Worm (Caenorhabditis elegans) whole organism, L4 larva: ENCODE measurements around the gene rhr-2.

Experiments used
- dmd-9 ChIP-seq: fragments of 200-800 bp; sonication (Bioruptor generic); IDR thresholded peaks from 2 replicates; pipeline ENCODE4 v1.3.6; 2022; ENCODE audit warnings: missing genetic modification reagents, missing genetic modification characterization, missing compliant biosample characterization
- mxl-2 ChIP-seq: fragments of 200-800 bp; sonication (Bioruptor generic); conservative IDR thresholded peaks from 2 replicates; pipeline ENCODE4 v1.3.6; 2022; ENCODE audit warnings: missing genetic modification reagents, missing genetic modification characterization, missing compliant biosample characterization

DNA sequence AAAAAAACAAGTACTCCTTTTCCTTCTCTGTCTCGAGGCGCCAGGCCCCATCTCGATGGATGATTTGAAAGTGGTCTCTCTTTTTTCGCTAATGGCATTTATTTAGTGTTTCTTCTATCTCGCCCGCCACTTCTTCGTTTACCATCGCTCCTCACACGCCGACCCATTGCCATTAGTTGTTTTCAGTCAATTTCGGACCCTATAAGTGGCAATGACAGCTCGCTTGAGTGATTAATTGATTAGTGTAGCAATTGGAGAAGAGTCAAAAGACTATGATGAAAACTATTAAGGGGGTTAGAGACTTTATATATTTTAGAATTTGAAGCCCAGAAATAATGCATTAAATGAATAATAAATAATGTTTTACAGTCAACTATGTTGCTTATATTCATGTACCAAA is 23.6 kb downstream of the rhr-2 start:
- TF ChIP-seq dmd-9 (GFP tag; lab: Robert Waterston, UW) (no peak), mxl-2 (GFP tag; lab: Robert Waterston, UW) (no peak)
